Fruit fly (Drosophila melanogaster) whole organism: ENCODE results near the gene CG33639.

Experiments used
- Dll ChIP-seq: fragments of >200 bp; optimal IDR thresholded peaks from 2 replicates; lab custom pipeline; 2017
- pan ChIP-seq: fragments of >200 bp; optimal IDR thresholded peaks from 2 replicates; lab custom pipeline; 2017
- usp ChIP-seq: fragments of >200 bp; optimal IDR thresholded peaks from 2 replicates; lab custom pipeline; 2017; ENCODE audit warnings: missing biosample characterization, missing genetic modification characterization, mixed read lengths

- TF ChIP-seq pan (lab: Kevin White, UChicago) (no peak), Dll (lab: Kevin White, UChicago) (no peak), usp (GFP tag; lab: Kevin White, UChicago) (no peak)
Observed at dm6 chrX:18177312-18177711, 48.6 kb downstream of the CG33639 start, which contains the start of gene Frq2.
